Worm (Caenorhabditis elegans): Measurements from ENCODE around the gene F55G7.5.
"Not testable (repeated sequence)": the region's sequence is repeated elsewhere in the genome, so short reads cannot be mapped to it uniquely, and the experiment has no call there.

The F55G7.5 gene

ce11 chrX:11965163-11965562, 26.4 kb upstream of the F55G7.5 start:
- TF ChIP-seq egl-27 (tag; optimal IDR thresholded peaks at IDR 0.05) (no peak), nhr-23 (tag; optimal IDR thresholded peaks at IDR 0.05) (peak; percentile 3), ztf-11 (tag; optimal IDR thresholded peaks at IDR 0.05) (no peak), jun-1 (tag; optimal IDR thresholded peaks at IDR 0.05) (no peak), fos-1 (tag; optimal IDR thresholded peaks at IDR 0.05) (no peak), nhr-43 (tag; optimal IDR thresholded peaks at IDR 0.05; ENCODE audit: poor library complexity, severe bottlenecking) (no peak), nhr-67 (tag; optimal IDR thresholded peaks at IDR 0.05) (no peak), eor-1 (tag; optimal IDR thresholded peaks at IDR 0.05) (no peak)

- TF ChIP-seq ceh-28 (tag; optimal IDR thresholded peaks at IDR 0.05) (no peak), nhr-67 (tag; optimal IDR thresholded peaks at IDR 0.05) (no peak), pqm-1 (tag; optimal IDR thresholded peaks at IDR 0.05) (peak; percentile 93), ama-1 (optimal IDR thresholded peaks at IDR 0.05) (no peak), egl-27 (tag; optimal IDR thresholded peaks at IDR 0.05) (no peak), nhr-25 (tag; optimal IDR thresholded peaks at IDR 0.05) (no peak), unc-39 (tag; optimal IDR thresholded peaks at IDR 0.05) (no peak), ztf-4 (tag; optimal IDR thresholded peaks at IDR 0.05) (no peak), nhr-43 (tag; optimal IDR thresholded peaks at IDR 0.05; ENCODE audit: poor library complexity, severe bottlenecking) (peak; percentile 10), nhr-76 (tag; optimal IDR thresholded peaks at IDR 0.05) (no peak), nhr-23 (tag; optimal IDR thresholded peaks at IDR 0.05) (no peak), nfya-1 (tag; optimal IDR thresholded peaks at IDR 0.05; ENCODE audit: insufficient read depth) (peak; percentile 0), daf-12 (tag; optimal IDR thresholded peaks at IDR 0.05) (no peak), elt-3 (tag; optimal IDR thresholded peaks at IDR 0.05) (peak in 1 of 3 experiments; percentile 19), unc-62 (GFP tag; optimal IDR thresholded peaks at IDR 0.05) (no peak), eor-1 (tag; optimal IDR thresholded peaks at IDR 0.05) (no peak), elt-2 (tag; optimal IDR thresholded peaks at IDR 0.05) (peak; percentile 83), fos-1 (tag; optimal IDR thresholded peaks at IDR 0.05) (peak; percentile 40)
Observed at ce11 chrX:11964555-11964954, 25.8 kb upstream of the F55G7.5 start.

ce11 chrX:11963659-11964058, 24.9 kb upstream of the F55G7.5 start:
- TF ChIP-seq elt-1 (tag; optimal IDR thresholded peaks at IDR 0.05) = peak; percentile 74
- TF ChIP-seq ztf-11 (tag; optimal IDR thresholded peaks at IDR 0.05) = no peak
- no peak for TF ChIP-seq ceh-16 (tag; optimal IDR thresholded peaks at IDR 0.05)
- peak; percentile 47 for TF ChIP-seq nhr-25 (tag; optimal IDR thresholded peaks at IDR 0.05)
- no peak for TF ChIP-seq zag-1 (tag; optimal IDR thresholded peaks at IDR 0.05)
- TF ChIP-seq nhr-23 (tag; optimal IDR thresholded peaks at IDR 0.05) = peak; percentile 27

ce11 chrX:11962050-11962788, 23.5 kb upstream of the F55G7.5 start:
- TF ChIP-seq elt-3 (tag; optimal IDR thresholded peaks at IDR 0.05) (peak in 2 of 3 experiments; percentile 22 to 68), jun-1 (tag; optimal IDR thresholded peaks at IDR 0.05) (peak; percentile 33), pqm-1 (tag; optimal IDR thresholded peaks at IDR 0.05) (peak; percentile 54), unc-62 (GFP tag; optimal IDR thresholded peaks at IDR 0.05) (no peak), nhr-77 (tag; optimal IDR thresholded peaks at IDR 0.05) (no peak), elt-2 (tag; optimal IDR thresholded peaks at IDR 0.05) (peak; percentile 94)

ce11 chrX:11961103-11961502, 22.4 kb upstream of the F55G7.5 start, which contains the start of gene C49F5.13:
C49F5.13 (plus strand) TSS chrX:11961403.
- not testable (repeated sequence) for TF ChIP-seq nhr-67, daf-12, aly-2 (tag; optimal IDR thresholded peaks at IDR 0.05)

- no peak for TF ChIP-seq nhr-23 (tag; optimal IDR thresholded peaks at IDR 0.05)
Observed at ce11 chrX:11959838-11960237, 21.1 kb upstream of the F55G7.5 start, which contains the start of gene C49F5.8. C49F5.8 (plus strand) TSS chrX:11960138.

- TF ChIP-seq eor-1 (tag; optimal IDR thresholded peaks at IDR 0.05) = no peak
- TF ChIP-seq lin-15B (tag; optimal IDR thresholded peaks at IDR 0.05) = no peak
- no peak for TF ChIP-seq unc-39 (tag; optimal IDR thresholded peaks at IDR 0.05)
- no peak for TF ChIP-seq nhr-67 (tag; optimal IDR thresholded peaks at IDR 0.05)
- TF ChIP-seq lsy-12 (tag; optimal IDR thresholded peaks at IDR 0.05) = no peak
- no peak for TF ChIP-seq nhr-28 (tag; optimal IDR thresholded peaks at IDR 0.05)
- no peak for TF ChIP-seq elt-2 (tag; optimal IDR thresholded peaks at IDR 0.05)
- no peak for TF ChIP-seq ZK546.5 (tag; optimal IDR thresholded peaks at IDR 0.05)
- TF ChIP-seq lin-39 (tag; optimal IDR thresholded peaks at IDR 0.05) = no peak
- no peak for TF ChIP-seq sea-2 (GFP tag; optimal IDR thresholded peaks at IDR 0.05)
- TF ChIP-seq ztf-4 (tag; optimal IDR thresholded peaks at IDR 0.05) = no peak
- TF ChIP-seq jun-1 (tag; optimal IDR thresholded peaks at IDR 0.05) = no peak
- TF ChIP-seq egl-5 (tag; optimal IDR thresholded peaks at IDR 0.05) = no peak
- no peak for TF ChIP-seq elt-1 (tag; optimal IDR thresholded peaks at IDR 0.05)
- no peak for TF ChIP-seq ceh-28 (tag; optimal IDR thresholded peaks at IDR 0.05)
- TF ChIP-seq ceh-9 (tag; optimal IDR thresholded peaks at IDR 0.05) = no peak
- no peak for TF ChIP-seq R02D3.7 (tag; optimal IDR thresholded peaks at IDR 0.05)
- no peak for TF ChIP-seq nhr-43 (tag; optimal IDR thresholded peaks at IDR 0.05; ENCODE audit: poor library complexity, severe bottlenecking)
- no peak for TF ChIP-seq tbx-2 (tag; optimal IDR thresholded peaks at IDR 0.05)
Observed at ce11 chrX:11957246-11957645, 18.5 kb upstream of the F55G7.5 start, which contains the start of gene T08D10.5. T08D10.5 (plus strand) TSS chrX:11957546.
